Worm (Caenorhabditis elegans) whole organism, L4/young adult: ENCODE results near the gene gldi-2.

Experiments
- W03F9.2 ChIP-seq: fragments of 150-350 bp; optimal IDR thresholded peaks from 2 replicates; lab custom pipeline; 2014; ENCODE audit warnings: missing biosample characterization, missing genetic modification characterization
- dao-5 ChIP-seq: sonication (generic microtip); optimal IDR thresholded peaks from 2 replicates; lab custom pipeline; 2016; ENCODE audit warnings: missing genotype, missing genetic modification characterization, moderate library complexity, missing compliant biosample characterization
- him-1 ChIP-seq: sonication (generic microtip); optimal IDR thresholded peaks from 2 replicates; lab custom pipeline; 2016; ENCODE audit warnings: missing genotype, missing genetic modification reagents, missing genetic modification characterization, missing compliant biosample characterization

gldi-2 gene

ce11 chrII:6824524-6824923 lies 41.3 kb downstream of the gldi-2 start:
- TF ChIP-seq dao-5 (tag; lab: Kevin White, UChicago) (no peak), him-1 (tag; lab: Kevin White, UChicago) (no peak), W03F9.2 (tag; lab: Kevin White, UChicago) (no peak)

DNA sequence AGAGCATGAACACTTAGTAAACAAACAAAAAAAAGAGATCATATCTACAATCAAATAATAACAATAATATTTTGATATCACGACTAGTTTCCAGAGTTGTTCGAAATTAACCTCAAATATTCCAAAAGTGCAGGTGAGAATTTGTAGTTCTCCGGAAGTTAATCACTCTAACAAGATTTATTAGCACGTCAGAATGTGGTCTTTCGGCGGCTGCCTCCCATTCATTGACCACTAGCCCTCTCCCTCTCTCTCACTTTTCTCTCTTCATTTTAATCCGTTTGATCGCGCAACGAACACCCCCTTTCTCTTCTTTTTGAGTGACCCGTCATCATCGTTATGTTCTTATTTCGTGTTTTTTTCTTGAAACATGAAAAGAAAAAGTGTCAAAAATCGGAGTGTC lies 42.5 kb downstream of the gldi-2 start:
- TF ChIP-seq him-1 (tag; lab: Kevin White, UChicago) (no peak), W03F9.2 (tag; lab: Kevin White, UChicago) (no peak), dao-5 (tag; lab: Kevin White, UChicago) (no peak)

ce11 chrII:6826726-6827125 lies 43.5 kb downstream of the gldi-2 start:
- TF ChIP-seq W03F9.2 (tag; lab: Kevin White, UChicago) (no peak), dao-5 (tag; lab: Kevin White, UChicago) (no peak), him-1 (tag; lab: Kevin White, UChicago) (no peak)

- TF ChIP-seq dao-5 (tag; lab: Kevin White, UChicago) = no peak
- TF ChIP-seq him-1 (tag; lab: Kevin White, UChicago) = no peak
- no peak for TF ChIP-seq W03F9.2 (tag; lab: Kevin White, UChicago)
Observed at ce11 chrII:6827388-6827787, 44.2 kb downstream of the gldi-2 start.

ce11 chrII:6828073-6828900 lies 45.1 kb downstream of the gldi-2 start:
- TF ChIP-seq W03F9.2 (tag; lab: Kevin White, UChicago) (no peak), him-1 (tag; lab: Kevin White, UChicago) (peak; percentile 6)

DNA sequence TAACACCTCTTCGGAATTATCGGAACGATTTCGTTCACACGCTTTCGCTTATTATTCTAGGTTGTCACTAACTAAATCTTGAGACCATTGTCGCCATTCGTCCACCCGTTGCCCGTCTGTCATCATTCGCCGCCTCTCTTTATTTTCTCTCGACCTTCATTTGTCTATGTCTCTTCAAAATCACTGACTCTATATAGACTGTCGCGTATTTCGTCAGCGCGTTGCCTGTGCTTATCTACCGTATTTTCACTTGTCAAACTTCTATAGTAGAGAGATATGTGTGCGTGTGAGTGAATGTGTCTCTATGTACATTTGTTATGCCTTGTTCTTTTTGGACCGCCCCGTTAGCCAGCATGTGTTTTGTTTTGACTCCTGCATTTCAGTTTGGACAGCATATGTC lies 45.9 kb downstream of the gldi-2 start:
- TF ChIP-seq dao-5 (tag; lab: Kevin White, UChicago) (no peak), him-1 (tag; lab: Kevin White, UChicago) (no peak), W03F9.2 (tag; lab: Kevin White, UChicago) (no peak)

DNA sequence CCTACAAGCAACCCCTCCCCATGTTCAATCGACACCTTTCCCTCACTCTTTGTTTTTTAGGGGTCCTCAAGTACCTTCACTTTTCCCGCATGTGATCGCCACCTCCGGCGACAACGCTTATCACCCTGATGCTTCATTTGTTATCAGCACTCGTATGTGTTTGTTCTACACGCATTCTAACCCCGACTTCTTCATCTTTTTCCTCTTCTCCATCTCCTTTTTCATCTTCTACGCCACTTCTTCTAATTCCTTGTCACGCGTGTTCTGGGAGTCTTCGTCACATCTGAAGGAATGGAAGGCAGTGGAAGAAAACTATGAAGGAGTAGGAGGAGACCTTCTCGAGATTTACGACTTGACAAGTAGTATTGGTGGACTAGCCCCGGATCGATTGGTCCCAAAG lies 46.8 kb downstream of the gldi-2 start:
- no peak for TF ChIP-seq him-1 (tag; lab: Kevin White, UChicago)

DNA sequence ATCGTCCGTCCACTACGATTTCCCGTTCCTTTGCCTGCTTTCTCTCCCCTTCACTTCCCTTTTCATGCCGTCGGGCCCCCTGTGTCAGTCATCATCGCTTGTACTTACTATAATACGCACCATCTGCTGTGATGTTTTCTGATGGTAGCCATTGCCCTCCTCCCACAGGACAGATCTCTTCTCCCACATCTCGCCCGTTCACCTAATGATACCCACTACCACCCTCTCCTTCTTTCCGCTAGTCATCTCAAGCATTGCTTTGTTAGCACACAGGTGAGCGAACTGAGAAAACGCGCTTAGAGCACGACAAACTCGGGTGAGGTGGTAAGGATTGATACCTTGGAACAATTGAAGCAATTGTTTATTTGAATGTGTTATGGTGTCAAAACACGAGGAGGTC lies 47.7 kb downstream of the gldi-2 start:
- TF ChIP-seq W03F9.2 (tag; lab: Kevin White, UChicago) (no peak), him-1 (tag; lab: Kevin White, UChicago) (no peak), dao-5 (tag; lab: Kevin White, UChicago) (no peak)

- TF ChIP-seq him-1 (tag; lab: Kevin White, UChicago) = no peak
Observed at ce11 chrII:6831531-6832201, 48.4 kb downstream of the gldi-2 start.

DNA sequence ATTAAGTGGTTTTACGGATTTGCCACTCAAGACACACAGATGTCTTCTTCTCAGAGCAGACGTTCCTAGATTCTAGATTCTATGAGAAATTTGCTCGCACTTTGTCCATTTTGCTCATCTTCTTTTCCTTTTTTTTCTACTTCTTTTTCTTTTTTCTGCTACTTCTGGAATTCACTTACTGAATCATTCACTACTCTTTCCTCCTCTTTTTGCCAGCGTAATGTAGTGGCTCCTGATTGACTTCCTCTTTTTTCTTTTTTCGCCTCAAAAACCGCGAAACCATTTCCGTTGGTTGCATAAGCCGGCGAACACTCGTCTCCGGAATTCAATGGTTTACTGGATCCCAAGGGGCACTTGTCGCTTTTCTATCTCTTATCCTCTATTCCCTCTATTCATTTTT lies 49.0 kb downstream of the gldi-2 start:
- TF ChIP-seq W03F9.2 (tag; lab: Kevin White, UChicago) (no peak), him-1 (tag; lab: Kevin White, UChicago) (no peak), dao-5 (tag; lab: Kevin White, UChicago) (no peak)

- no peak for TF ChIP-seq him-1 (tag; lab: Kevin White, UChicago)
- no peak for TF ChIP-seq W03F9.2 (tag; lab: Kevin White, UChicago)
- TF ChIP-seq dao-5 (tag; lab: Kevin White, UChicago) = no peak
Observed at ce11 chrII:6832695-6833389, 49.6 kb downstream of the gldi-2 start.

- TF ChIP-seq dao-5 (tag; lab: Kevin White, UChicago) = no peak
- TF ChIP-seq him-1 (tag; lab: Kevin White, UChicago) = no peak
- TF ChIP-seq W03F9.2 (tag; lab: Kevin White, UChicago) = no peak
Observed at ce11 chrII:6833781-6834339, 50.6 kb downstream of the gldi-2 start.

DNA sequence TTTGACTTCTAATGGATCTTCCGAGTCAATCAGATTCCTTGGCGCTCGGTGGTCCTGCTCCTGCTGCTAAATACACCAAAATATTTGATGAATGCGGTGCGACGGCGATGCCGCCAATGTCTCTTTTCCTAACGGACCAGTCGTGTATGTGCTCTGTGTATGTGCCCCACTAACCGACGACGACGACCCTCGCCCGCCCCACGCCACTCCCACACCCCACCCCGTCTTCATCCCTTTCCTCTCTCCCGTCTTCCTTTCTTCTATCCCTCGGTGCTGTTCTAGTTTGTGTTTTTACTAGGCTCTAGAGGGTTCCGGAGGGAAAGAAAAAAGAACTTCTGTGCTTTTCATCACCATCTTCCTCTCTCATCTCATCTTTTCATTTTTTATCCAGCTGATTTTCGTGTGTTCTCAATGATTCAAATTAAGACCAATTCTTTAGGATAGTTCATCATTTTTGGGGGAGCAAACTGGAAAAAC lies 51.4 kb downstream of the gldi-2 start, which contains the start of gene egl-27:
Gene egl-27 (plus strand): TSS at position 427 of the 477 bp plus-strand sequence.
- TF ChIP-seq him-1 (tag; lab: Kevin White, UChicago) (peak; percentile 12), dao-5 (tag; lab: Kevin White, UChicago) (no peak)
